Worm (Caenorhabditis elegans) whole organism, late embryonic: ENCODE results near the gene Y57A10C.1.

Experiments
- C08G9.2 ChIP-seq: sonication (generic microtip); optimal IDR thresholded peaks from 2 replicates; lab custom pipeline; 2016; ENCODE audit warnings: mild to moderate bottlenecking, missing genetic modification characterization, moderate library complexity, missing compliant biosample characterization
- F13H6.1 ChIP-seq: sonication (generic microtip); optimal IDR thresholded peaks from 2 replicates; lab custom pipeline; 2016; ENCODE audit warnings: missing genetic modification characterization, missing compliant biosample characterization
- K02D7.2 ChIP-seq: sonication (generic microtip); optimal IDR thresholded peaks from 2 replicates; lab custom pipeline; 2017; ENCODE audit warnings: mild to moderate bottlenecking, missing genetic modification characterization, missing compliant biosample characterization
- T23F11.4 ChIP-seq: fragments of 200-800 bp; sonication (Bioruptor generic); optimal IDR thresholded peaks from 2 replicates; lab custom pipeline; 2018; ENCODE audit warnings: mild to moderate bottlenecking, missing genetic modification characterization, missing compliant biosample characterization
- Y22D7AL.16 ChIP-seq: sonication (generic microtip); optimal IDR thresholded peaks from 2 replicates; lab custom pipeline; 2016; ENCODE audit warnings: missing genetic modification characterization, missing compliant biosample characterization
- ama-1 ChIP-seq: fragments of 150-350 bp; optimal IDR thresholded peaks from 2 replicates; lab custom pipeline; 2014
- ceh-14 ChIP-seq: sonication (generic microtip); optimal IDR thresholded peaks from 2 replicates; lab custom pipeline; 2016; ENCODE audit warnings: missing genotype, missing genetic modification characterization, missing compliant biosample characterization
- ceh-18 ChIP-seq: sonication (generic microtip); optimal IDR thresholded peaks from 2 replicates; lab custom pipeline; 2016; ENCODE audit warnings: missing genetic modification characterization, missing compliant biosample characterization
- ceh-22 ChIP-seq: sonication (generic microtip); optimal IDR thresholded peaks from 2 replicates; lab custom pipeline; 2017; ENCODE audit warnings: missing biosample characterization, missing genetic modification characterization
- ceh-24 ChIP-seq: sonication (generic microtip); optimal IDR thresholded peaks from 2 replicates; lab custom pipeline; 2016; ENCODE audit warnings: mild to moderate bottlenecking, missing genetic modification characterization, missing compliant biosample characterization
- ceh-31 ChIP-seq: sonication (generic microtip); optimal IDR thresholded peaks from 2 replicates; lab custom pipeline; 2016; ENCODE audit warnings: missing genetic modification characterization, missing compliant biosample characterization
- ceh-34 ChIP-seq: sonication (generic microtip); optimal IDR thresholded peaks from 2 replicates; lab custom pipeline; 2016; ENCODE audit warnings: mild to moderate bottlenecking, missing genetic modification characterization, missing compliant biosample characterization
- ceh-48 ChIP-seq: sonication (generic microtip); optimal IDR thresholded peaks from 2 replicates; lab custom pipeline; 2016; ENCODE audit warnings: missing genetic modification characterization, inconsistent platforms, missing compliant biosample characterization
- ceh-9 ChIP-seq: sonication (generic microtip); optimal IDR thresholded peaks from 2 replicates; lab custom pipeline; 2016; ENCODE audit warnings: mild to moderate bottlenecking, missing genetic modification characterization, inconsistent platforms, missing compliant biosample characterization
- dmd-4 ChIP-seq: sonication (generic microtip); optimal IDR thresholded peaks from 2 replicates; lab custom pipeline; 2016; ENCODE audit warnings: borderline replicate concordance, missing genetic modification characterization, missing compliant biosample characterization
- dve-1 ChIP-seq: sonication (generic microtip); optimal IDR thresholded peaks from 2 replicates; lab custom pipeline; 2017; ENCODE audit warnings: antibody characterized with exemption, mild to moderate bottlenecking, missing genetic modification characterization, missing compliant biosample characterization
- elt-2 ChIP-seq: sonication (generic microtip); optimal IDR thresholded peaks from 2 replicates; lab custom pipeline; 2016; ENCODE audit warnings: missing genetic modification reagents, missing genetic modification characterization, missing compliant biosample characterization
- ets-4 ChIP-seq: sonication (generic microtip); optimal IDR thresholded peaks from 2 replicates; lab custom pipeline; 2016; ENCODE audit warnings: missing genetic modification characterization, missing compliant biosample characterization
- eyg-1 ChIP-seq: sonication (generic microtip); optimal IDR thresholded peaks from 2 replicates; lab custom pipeline; 2016; ENCODE audit warnings: missing genotype, missing genetic modification characterization, missing compliant biosample characterization
- fax-1 ChIP-seq: sonication (generic microtip); optimal IDR thresholded peaks from 2 replicates; lab custom pipeline; 2016; ENCODE audit warnings: missing genotype, missing genetic modification characterization, missing compliant biosample characterization
- hlh-13 ChIP-seq: fragments of 200-800 bp; sonication (Bioruptor generic); optimal IDR thresholded peaks from 2 replicates; lab custom pipeline; 2018; ENCODE audit warnings: mild to moderate bottlenecking, missing genetic modification characterization, missing compliant biosample characterization
- hlh-15 ChIP-seq: sonication (generic microtip); optimal IDR thresholded peaks from 2 replicates; lab custom pipeline; 2016; ENCODE audit warnings: missing genetic modification characterization, missing compliant biosample characterization
- hlh-30 ChIP-seq: sonication (generic microtip); optimal IDR thresholded peaks from 2 replicates; lab custom pipeline; 2017; ENCODE audit warnings: antibody characterized with exemption, missing genetic modification characterization, missing compliant biosample characterization; ENCODE audit not compliant: insufficient read depth
- lim-6 ChIP-seq: sonication (generic microtip); optimal IDR thresholded peaks from 2 replicates; lab custom pipeline; 2016; ENCODE audit warnings: missing genetic modification characterization, missing compliant biosample characterization
- madf-2 ChIP-seq: sonication (generic microtip); optimal IDR thresholded peaks from 2 replicates; lab custom pipeline; 2017; ENCODE audit warnings: missing genetic modification characterization, missing compliant biosample characterization
- mec-3 ChIP-seq: sonication (generic microtip); optimal IDR thresholded peaks from 2 replicates; lab custom pipeline; 2016; ENCODE audit warnings: borderline replicate concordance, missing genetic modification characterization, missing compliant biosample characterization
- nfya-1 ChIP-seq: sonication (generic microtip); optimal IDR thresholded peaks from 2 replicates; lab custom pipeline; 2017; ENCODE audit warnings: missing genetic modification characterization, mild to moderate bottlenecking, missing compliant biosample characterization, antibody characterized with exemption, moderate library complexity
- nhr-11 ChIP-seq: fragments of 150-350 bp; optimal IDR thresholded peaks from 2 replicates; lab custom pipeline; 2014; ENCODE audit warnings: missing biosample characterization, missing genetic modification characterization
- odd-2 ChIP-seq: sonication (generic microtip); optimal IDR thresholded peaks from 2 replicates; lab custom pipeline; 2017; ENCODE audit warnings: antibody characterized with exemption, mild to moderate bottlenecking, missing genetic modification characterization, missing compliant biosample characterization
- pat-9 ChIP-seq: fragments of 200-800 bp; sonication (Bioruptor generic); optimal IDR thresholded peaks from 2 replicates; lab custom pipeline; 2018; ENCODE audit warnings: mild to moderate bottlenecking, missing genetic modification characterization, moderate library complexity, missing compliant biosample characterization
- pax-1 ChIP-seq: fragments of 150-350 bp; optimal IDR thresholded peaks from 2 replicates; lab custom pipeline; 2014; ENCODE audit warnings: missing biosample characterization, missing genetic modification characterization
- pha-2 ChIP-seq: sonication (generic microtip); optimal IDR thresholded peaks from 2 replicates; lab custom pipeline; 2017; ENCODE audit warnings: mild to moderate bottlenecking, missing genetic modification characterization, missing compliant biosample characterization
- pha-4 ChIP-seq: fragments of 150-350 bp; optimal IDR thresholded peaks from 2 replicates; lab custom pipeline; 2018; ENCODE audit warnings: missing biosample characterization, missing genetic modification reagents, missing genetic modification characterization
- pqm-1 ChIP-seq: sonication (generic microtip); optimal IDR thresholded peaks from 2 replicates; lab custom pipeline; 2016; ENCODE audit warnings: missing genetic modification characterization, missing compliant biosample characterization
- pros-1 ChIP-seq: fragments of 150-350 bp; optimal IDR thresholded peaks from 2 replicates; lab custom pipeline; 2014; ENCODE audit warnings: missing biosample characterization, missing genetic modification reagents, missing genetic modification characterization
- rnt-1 ChIP-seq: sonication (generic microtip); optimal IDR thresholded peaks from 2 replicates; lab custom pipeline; 2016; ENCODE audit warnings: missing genetic modification characterization, missing compliant biosample characterization
- syd-9 ChIP-seq: sonication (generic microtip); optimal IDR thresholded peaks from 2 replicates; lab custom pipeline; 2016; ENCODE audit warnings: mild to moderate bottlenecking, missing genetic modification characterization, moderate library complexity, missing compliant biosample characterization
- tbx-7 ChIP-seq: sonication (generic microtip); optimal IDR thresholded peaks from 2 replicates; lab custom pipeline; 2016; ENCODE audit warnings: missing genotype, missing genetic modification characterization, missing compliant biosample characterization
- unc-3 ChIP-seq, 2 experiments: fragments of 200-800 bp in 1 of 2; sonication (Bioruptor generic) in 1 of 2; sonication (generic microtip) in 1 of 2; conservative IDR thresholded peaks in 1 of 2; optimal IDR thresholded peaks in 1 of 2; 2 replicates each; pipeline versions ENCODE4 v1.3.6 to Lab custom; 2016 to 2022; ENCODE audit warnings: missing compliant biosample characterization in 2 of 2, missing genetic modification characterization in 2 of 2, missing genetic modification reagents in 1 of 2
- unc-42 ChIP-seq: sonication (generic microtip); optimal IDR thresholded peaks from 2 replicates; lab custom pipeline; 2016; ENCODE audit warnings: missing genotype, missing genetic modification characterization, missing compliant biosample characterization
- unc-86 ChIP-seq: sonication (generic microtip); optimal IDR thresholded peaks from 2 replicates; lab custom pipeline; 2016; ENCODE audit warnings: missing genetic modification characterization, missing compliant biosample characterization
- ztf-16 ChIP-seq: sonication (generic microtip); optimal IDR thresholded peaks from 2 replicates; lab custom pipeline; 2017; ENCODE audit warnings: missing genetic modification characterization, missing compliant biosample characterization

Y57A10C.1 gene

ce11 chrII:12412417-12412816 is at the start of gene Y57A10C.1:
Gene Y57A10C.1, minus strand, starts transcription at chrII:12412517.
- no peak for TF ChIP-seq tbx-7 (tag; lab: Kevin White, UChicago)
- no peak for TF ChIP-seq hlh-30 (tag; lab: Kevin White, UChicago)
- TF ChIP-seq pax-1 (tag; lab: Kevin White, UChicago) = no peak
- TF ChIP-seq ama-1 (lab: Kevin White, UChicago) = no peak
- TF ChIP-seq K02D7.2 = no peak
- TF ChIP-seq T23F11.4 (GFP tag; lab: Kevin White, UChicago) = no peak
- no peak for TF ChIP-seq Y22D7AL.16

ce11 chrII:12460602-12461453 is 48.5 kb upstream of the Y57A10C.1 start, which contains the start of gene tag-280:
Gene tag-280, plus strand, starts transcription at chrII:12460652.
- TF ChIP-seq hlh-15 (tag; lab: Kevin White, UChicago) (no peak), ets-4 (tag; lab: Kevin White, UChicago) (no peak), T23F11.4 (GFP tag; lab: Kevin White, UChicago) (no peak), F13H6.1 (tag; lab: Kevin White, UChicago) (no peak), C08G9.2 (tag; lab: Kevin White, UChicago) (no peak), lim-6 (no peak), rnt-1 (tag; lab: Kevin White, UChicago) (no peak), pax-1 (tag; lab: Kevin White, UChicago) (no peak), unc-86 (tag; lab: Kevin White, UChicago) (no peak), unc-3 (GFP tag; conservative IDR thresholded peaks at IDR 0.05; lab: Robert Waterston, UW) (no peak), unc-3 (tag; optimal IDR thresholded peaks at IDR 0.05; lab: Kevin White, UChicago) (no peak), ztf-16 (tag; lab: Kevin White, UChicago) (no peak), mec-3 (tag; lab: Kevin White, UChicago) (no peak), ceh-24 (no peak), madf-2 (tag; lab: Kevin White, UChicago) (no peak), pat-9 (tag; lab: Kevin White, UChicago) (no peak)

- TF ChIP-seq ceh-34 (peak; percentile 12), hlh-15 (tag; lab: Kevin White, UChicago) (no peak), elt-2 (tag; lab: Kevin White, UChicago) (no peak), hlh-30 (tag; lab: Kevin White, UChicago) (no peak), fax-1 (no peak), pax-1 (tag; lab: Kevin White, UChicago) (peak; percentile 6), ceh-18 (peak; percentile 25), ceh-48 (peak; percentile 3), nfya-1 (peak; percentile 68), ceh-31 (tag; lab: Kevin White, UChicago) (peak; percentile 15), dmd-4 (tag; lab: Kevin White, UChicago) (no peak), unc-86 (tag; lab: Kevin White, UChicago) (peak; percentile 21), ceh-14 (tag; lab: Kevin White, UChicago) (no peak), unc-42 (tag; lab: Kevin White, UChicago) (peak; percentile 47), ceh-9 (tag; lab: Kevin White, UChicago) (no peak), rnt-1 (tag; lab: Kevin White, UChicago) (no peak), dve-1 (no peak), pros-1 (tag; lab: Kevin White, UChicago) (no peak), pqm-1 (no peak)
Measured at ce11 chrII:12459422-12459821, 47.1 kb upstream of the Y57A10C.1 start, which contains the start of gene tag-281. Gene tag-281, plus strand, starts transcription at chrII:12459761.

- TF ChIP-seq K02D7.2 (no peak), odd-2 (tag; lab: Kevin White, UChicago) (no peak), ceh-9 (tag; lab: Kevin White, UChicago) (no peak), pha-2 (tag; lab: Kevin White, UChicago) (no peak), pha-4 (no peak), nhr-11 (tag; lab: Kevin White, UChicago) (no peak), unc-86 (tag; lab: Kevin White, UChicago) (no peak), syd-9 (tag; lab: Kevin White, UChicago) (no peak), F13H6.1 (tag; lab: Kevin White, UChicago) (no peak), hlh-13 (GFP tag; lab: Kevin White, UChicago) (no peak), fax-1 (no peak), hlh-30 (tag; lab: Kevin White, UChicago) (no peak), eyg-1 (tag; lab: Kevin White, UChicago) (no peak), ceh-22 (tag; lab: Kevin White, UChicago) (no peak), pax-1 (tag; lab: Kevin White, UChicago) (no peak), dmd-4 (tag; lab: Kevin White, UChicago) (no peak), T23F11.4 (GFP tag; lab: Kevin White, UChicago) (no peak), pat-9 (tag; lab: Kevin White, UChicago) (no peak)
Measured at ce11 chrII:12457275-12457674, 45.0 kb upstream of the Y57A10C.1 start, which contains the start of gene sre-38. Gene sre-38, plus strand, starts transcription at chrII:12457575.
